Worm (Caenorhabditis elegans) whole organism, midembryonic: Measurements from ENCODE around the gene W06H8.6.

Source experiments
- T22C8.4 ChIP-seq: fragments of 200-800 bp; sonication (Bioruptor generic); IDR thresholded peaks from 2 replicates; pipeline ENCODE4 v1.3.6; 2022; ENCODE audit warnings: missing genetic modification characterization, missing compliant biosample characterization
- flt-1 ChIP-seq: fragments of 200-800 bp; sonication (Bioruptor generic); IDR thresholded peaks from 2 replicates; pipeline ENCODE4 v1.3.6; 2022; ENCODE audit warnings: missing genetic modification characterization, missing compliant biosample characterization
- ref-1 ChIP-seq: fragments of 200-800 bp; sonication (Bioruptor generic); conservative IDR thresholded peaks from 2 replicates; pipeline ENCODE4 v1.3.6; 2022; ENCODE audit warnings: missing genetic modification reagents, missing genetic modification characterization, missing compliant biosample characterization

DNA sequence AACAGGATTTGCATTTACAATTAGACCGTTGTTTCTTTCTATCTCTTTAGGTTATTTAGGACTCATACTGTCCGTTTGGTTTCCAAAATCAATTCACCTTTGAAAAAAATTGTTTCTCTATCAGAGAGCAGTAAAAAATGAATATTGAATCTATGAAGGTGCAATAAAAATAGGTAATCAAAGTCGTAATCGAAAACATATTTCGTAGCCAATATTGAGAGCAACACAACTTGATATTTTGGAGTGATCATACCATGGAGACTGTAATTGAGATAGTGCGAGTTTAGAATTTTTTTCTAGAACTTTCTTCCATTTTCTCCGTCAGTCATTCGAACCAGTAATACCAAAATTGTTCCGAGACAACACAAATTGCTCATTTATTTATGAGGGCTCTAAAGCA is 43.7 kb upstream of the W06H8.6 start, which contains the start of gene F31F7.2:
- TF ChIP-seq ref-1 (GFP tag; lab: Robert Waterston, UW) (no peak), flt-1 (no peak), T22C8.4 (GFP tag; lab: Robert Waterston, UW) (no peak)
